Worm (Caenorhabditis elegans) whole organism, L1 larva: ENCODE data around the gene cyp-33D1.

Experiments
- C16A3.4 ChIP-seq: fragments of 150-350 bp; optimal IDR thresholded peaks from 2 replicates; lab custom pipeline; 2014; ENCODE audit warnings: missing biosample characterization, missing genetic modification characterization
- aha-1 ChIP-seq: fragments of 150-350 bp; optimal IDR thresholded peaks from 2 replicates; lab custom pipeline; 2014; ENCODE audit warnings: missing biosample characterization, missing genetic modification characterization
- ama-1 ChIP-seq: fragments of 150-350 bp; optimal IDR thresholded peaks from 2 replicates; lab custom pipeline; 2014
- blmp-1 ChIP-seq: fragments of 150-350 bp; optimal IDR thresholded peaks from 2 replicates; lab custom pipeline; 2014; ENCODE audit warnings: missing biosample characterization, missing genetic modification characterization
- ceh-63 ChIP-seq: fragments of 200-800 bp; sonication (Bioruptor generic); optimal IDR thresholded peaks from 2 replicates; lab custom pipeline; 2018; ENCODE audit warnings: mild to moderate bottlenecking, missing genetic modification characterization, missing compliant biosample characterization
- ces-1 ChIP-seq: fragments of 150-350 bp; optimal IDR thresholded peaks from 2 replicates; lab custom pipeline; 2014; ENCODE audit warnings: missing biosample characterization, missing genetic modification reagents, missing genetic modification characterization
- dsc-1 ChIP-seq: sonication (generic microtip); optimal IDR thresholded peaks from 2 replicates; lab custom pipeline; 2016; ENCODE audit warnings: mild to moderate bottlenecking, missing genetic modification characterization, missing compliant biosample characterization
- efl-3 ChIP-seq: fragments of 200-800 bp; sonication (Bioruptor generic); optimal IDR thresholded peaks from 2 replicates; lab custom pipeline; 2018; ENCODE audit warnings: mild to moderate bottlenecking, missing genetic modification characterization, missing compliant biosample characterization
- egl-27 ChIP-seq, 2 experiments: fragments of 150-350 bp in 1 of 2; sonication (generic microtip); optimal IDR thresholded peaks; 3 replicates each; lab custom pipeline; 2017 to 2018; ENCODE audit warnings: missing biosample characterization in 2 of 2, missing genetic modification characterization in 2 of 2, missing genetic modification reagents in 2 of 2
- elt-2 ChIP-seq: sonication (generic microtip); optimal IDR thresholded peaks from 2 replicates; lab custom pipeline; 2016; ENCODE audit warnings: missing genetic modification characterization, mild to moderate bottlenecking, inconsistent platforms, missing compliant biosample characterization, missing genetic modification reagents
- fkh-4 ChIP-seq: sonication (generic microtip); optimal IDR thresholded peaks from 2 replicates; lab custom pipeline; 2016; ENCODE audit warnings: missing compliant biosample characterization, missing genetic modification characterization, borderline replicate concordance
- fkh-8 ChIP-seq: sonication (generic microtip); optimal IDR thresholded peaks from 2 replicates; lab custom pipeline; 2016; ENCODE audit warnings: mild to moderate bottlenecking, missing genetic modification characterization, missing compliant biosample characterization
- fos-1 ChIP-seq: fragments of 150-350 bp; optimal IDR thresholded peaks from 2 replicates; lab custom pipeline; 2014; ENCODE audit warnings: missing biosample characterization, missing genetic modification characterization
- hlh-4 ChIP-seq: sonication (generic microtip); optimal IDR thresholded peaks from 2 replicates; lab custom pipeline; 2016; ENCODE audit warnings: mild to moderate bottlenecking, missing genetic modification characterization, missing compliant biosample characterization
- hpl-2 ChIP-seq: fragments of 150-350 bp; optimal IDR thresholded peaks from 2 replicates; lab custom pipeline; 2014; ENCODE audit warnings: missing biosample characterization, missing genetic modification reagents, missing genetic modification characterization
- jun-1 ChIP-seq: fragments of 150-350 bp; optimal IDR thresholded peaks from 2 replicates; lab custom pipeline; 2014; ENCODE audit warnings: missing biosample characterization, missing genetic modification reagents, missing genetic modification characterization
- lin-13 ChIP-seq: fragments of 150-350 bp; optimal IDR thresholded peaks from 2 replicates; lab custom pipeline; 2014; ENCODE audit warnings: missing biosample characterization, missing genetic modification reagents, missing genetic modification characterization
- lin-14 ChIP-seq: fragments of 200-800 bp; sonication (Bioruptor generic); optimal IDR thresholded peaks from 2 replicates; lab custom pipeline; 2018; ENCODE audit warnings: mild to moderate bottlenecking, missing genetic modification characterization, moderate library complexity, missing compliant biosample characterization
- lin-39 ChIP-seq: fragments of 150-350 bp; optimal IDR thresholded peaks from 2 replicates; lab custom pipeline; 2014; ENCODE audit warnings: missing biosample characterization, missing genetic modification reagents, missing genetic modification characterization
- mdl-1 ChIP-seq, 2 experiments: fragments of 150-350 bp; optimal IDR thresholded peaks; 2 replicates each; lab custom pipeline; 2014 to 2017; ENCODE audit warnings: missing biosample characterization in 2 of 2, missing genetic modification characterization in 2 of 2, inconsistent platforms in 1 of 2
- mef-2 ChIP-seq: fragments of 150-350 bp; optimal IDR thresholded peaks from 2 replicates; lab custom pipeline; 2014; ENCODE audit warnings: missing biosample characterization, missing genetic modification characterization
- nhr-19 ChIP-seq: fragments of 200-800 bp; sonication (Bioruptor generic); conservative IDR thresholded peaks from 2 replicates; pipeline ENCODE4 v1.3.6; 2022; ENCODE audit warnings: missing genetic modification characterization, missing compliant biosample characterization
- nhr-20 ChIP-seq: sonication (generic microtip); optimal IDR thresholded peaks from 2 replicates; lab custom pipeline; 2016; ENCODE audit warnings: mild to moderate bottlenecking, missing genetic modification characterization, missing compliant biosample characterization
- nhr-237 ChIP-seq: fragments of 150-350 bp; optimal IDR thresholded peaks from 2 replicates; lab custom pipeline; 2014; ENCODE audit warnings: missing biosample characterization, missing genetic modification characterization
- nhr-28 ChIP-seq: fragments of 150-350 bp; optimal IDR thresholded peaks from 2 replicates; lab custom pipeline; 2014; ENCODE audit warnings: missing biosample characterization, missing genetic modification characterization
- nhr-47 ChIP-seq: sonication (generic microtip); optimal IDR thresholded peaks from 2 replicates; lab custom pipeline; 2016; ENCODE audit warnings: mild to moderate bottlenecking, missing genetic modification characterization, moderate library complexity, missing compliant biosample characterization
- nhr-71 ChIP-seq: sonication (generic microtip); optimal IDR thresholded peaks from 2 replicates; lab custom pipeline; 2016; ENCODE audit warnings: mild to moderate bottlenecking, missing genetic modification characterization, moderate library complexity, missing compliant biosample characterization
- nhr-90 ChIP-seq: sonication (generic microtip); optimal IDR thresholded peaks from 2 replicates; lab custom pipeline; 2016; ENCODE audit warnings: mild to moderate bottlenecking, missing genetic modification characterization, missing compliant biosample characterization; ENCODE audit not compliant: poor library complexity
- pag-3 ChIP-seq: sonication (generic microtip); optimal IDR thresholded peaks from 2 replicates; lab custom pipeline; 2017; ENCODE audit warnings: missing genetic modification characterization, mild to moderate bottlenecking, missing compliant biosample characterization, antibody characterized with exemption, borderline replicate concordance; ENCODE audit not compliant: insufficient read depth
- pax-3 ChIP-seq: fragments of 200-800 bp; sonication (Bioruptor generic); optimal IDR thresholded peaks from 2 replicates; lab custom pipeline; 2018; ENCODE audit warnings: mild to moderate bottlenecking, missing genetic modification characterization, moderate library complexity, missing compliant biosample characterization
- pqm-1 ChIP-seq: sonication (generic microtip); optimal IDR thresholded peaks from 3 replicates; lab custom pipeline; 2017; ENCODE audit warnings: missing biosample characterization, missing genetic modification characterization
- skn-1 ChIP-seq: fragments of 150-350 bp; optimal IDR thresholded peaks from 2 replicates; lab custom pipeline; 2014; ENCODE audit warnings: missing biosample characterization, missing genetic modification characterization
- unc-30 ChIP-seq: sonication (generic microtip); optimal IDR thresholded peaks from 2 replicates; lab custom pipeline; 2017; ENCODE audit warnings: missing biosample characterization, missing genetic modification characterization
- unc-62 ChIP-seq: fragments of 150-350 bp; optimal IDR thresholded peaks from 2 replicates; lab custom pipeline; 2014; ENCODE audit warnings: missing biosample characterization, missing genetic modification reagents, missing genetic modification characterization
- xbp-1 ChIP-seq: sonication (generic microtip); optimal IDR thresholded peaks from 2 replicates; lab custom pipeline; 2016; ENCODE audit warnings: missing genetic modification characterization, missing compliant biosample characterization
- zag-1 ChIP-seq: fragments of 150-350 bp; optimal IDR thresholded peaks from 2 replicates; lab custom pipeline; 2014; ENCODE audit warnings: missing biosample characterization, missing genetic modification characterization
- ztf-4 ChIP-seq: fragments of 150-350 bp; optimal IDR thresholded peaks from 2 replicates; lab custom pipeline; 2014; ENCODE audit warnings: missing biosample characterization, missing genetic modification characterization

cyp-33D1 gene

DNA sequence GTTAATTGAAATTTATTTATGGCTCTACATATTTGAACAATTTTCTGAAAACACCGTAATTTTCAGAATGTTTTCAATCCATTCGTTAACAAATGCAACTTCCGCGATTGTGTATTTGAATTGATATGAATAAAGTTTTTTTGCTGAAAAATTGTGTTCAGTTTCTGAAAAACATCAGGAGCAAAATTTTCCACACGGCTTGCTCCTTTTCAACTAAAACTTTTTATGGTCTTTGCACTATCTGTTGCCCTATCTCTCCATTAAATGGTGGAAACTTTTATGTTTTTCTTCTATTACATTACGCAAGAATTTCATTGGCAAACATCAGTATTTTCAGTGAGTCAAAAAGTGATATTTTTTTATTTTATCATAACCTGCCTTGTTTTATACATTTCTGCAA is 26.9 kb downstream of the cyp-33D1 start, which contains the start of gene F10A3.4:
TSS of gene F10A3.4 (plus strand) at position 301 of the 400 bp plus-strand sequence.
- TF ChIP-seq lin-39 (tag; lab: Kevin White, UChicago) = no peak

ce11 chrV:16145009-16145408 is 30.6 kb downstream of the cyp-33D1 start:
- TF ChIP-seq unc-30 = no peak
- no peak for TF ChIP-seq fkh-4
- TF ChIP-seq elt-2 (tag; lab: Kevin White, UChicago) = no peak
- no peak for TF ChIP-seq blmp-1 (tag; lab: Kevin White, UChicago)
- no peak for TF ChIP-seq fos-1 (tag; lab: Kevin White, UChicago)
- no peak for TF ChIP-seq dsc-1
- TF ChIP-seq nhr-47 (tag; lab: Kevin White, UChicago) = no peak
- TF ChIP-seq fkh-8 (tag; lab: Kevin White, UChicago) = no peak
- no peak for TF ChIP-seq egl-27 (tag; optimal IDR thresholded peaks at IDR 0.05; lab: Kevin White, UChicago)
- TF ChIP-seq nhr-28 (tag; lab: Kevin White, UChicago) = no peak

DNA sequence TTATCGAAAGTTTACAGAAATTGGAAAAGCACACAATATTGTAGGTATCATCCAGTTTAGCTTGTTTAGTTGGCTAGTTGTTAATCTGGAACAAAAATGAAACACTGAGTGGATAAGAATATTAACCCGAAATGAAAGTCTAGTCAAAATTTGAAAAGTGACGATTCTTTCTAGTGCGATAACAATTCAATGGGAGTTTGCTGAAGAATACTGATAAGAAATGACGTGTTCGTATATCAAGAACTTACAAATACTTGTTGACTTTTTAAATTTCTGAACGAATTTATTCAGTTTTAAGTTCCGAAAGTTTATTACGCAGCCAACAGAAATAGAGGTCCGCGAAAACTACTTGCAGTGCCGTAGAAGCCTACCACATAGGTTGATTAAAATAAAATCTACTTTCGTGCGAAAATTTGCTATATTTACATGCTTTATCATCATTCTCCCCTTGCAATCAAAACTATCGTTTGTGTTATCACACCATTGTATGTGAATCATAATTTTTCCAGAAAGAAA is 32.5 kb downstream of the cyp-33D1 start, which contains the start of gene fbxa-88:
TSS of gene fbxa-88 (minus strand) at position 51 of the 516 bp plus-strand sequence.
- TF ChIP-seq mef-2 (no peak), ztf-4 (tag; lab: Kevin White, UChicago) (no peak), ama-1 (no peak), elt-2 (tag; lab: Kevin White, UChicago) (peak; percentile 80), mdl-1 (tag; optimal IDR thresholded peaks at IDR 0.05; lab: Kevin White, UChicago) (no peak), zag-1 (tag; lab: Kevin White, UChicago) (no peak), lin-13 (no peak), nhr-47 (tag; lab: Kevin White, UChicago) (no peak), nhr-19 (GFP tag; lab: Robert Waterston, UW) (no peak), xbp-1 (tag; lab: Kevin White, UChicago) (no peak), ces-1 (GFP tag; lab: Kevin White, UChicago) (no peak), efl-3 (GFP tag; lab: Kevin White, UChicago) (no peak), nhr-71 (tag; lab: Kevin White, UChicago) (no peak), unc-30 (no peak), nhr-90 (tag; lab: Kevin White, UChicago) (no peak), C16A3.4 (tag; lab: Kevin White, UChicago) (no peak), pqm-1 (tag; lab: Kevin White, UChicago) (peak; percentile 47), nhr-20 (tag; lab: Kevin White, UChicago) (peak; percentile 12), ceh-63 (GFP tag; lab: Kevin White, UChicago) (no peak), lin-14 (no peak)

- TF ChIP-seq nhr-237 (tag; lab: Kevin White, UChicago) (no peak), hpl-2 (no peak), pag-3 (tag; lab: Kevin White, UChicago) (no peak), skn-1 (tag; lab: Kevin White, UChicago) (no peak), zag-1 (tag; lab: Kevin White, UChicago) (no peak), nhr-28 (tag; lab: Kevin White, UChicago) (no peak), unc-62 (GFP tag; lab: Kevin White, UChicago) (no peak)
These were observed 33.3 kb downstream of the cyp-33D1 start, which contains the start of gene fbxa-18 for ce11 chrV:16142371-16142770. Gene fbxa-18 (plus strand): TSS chrV:16142671.

DNA sequence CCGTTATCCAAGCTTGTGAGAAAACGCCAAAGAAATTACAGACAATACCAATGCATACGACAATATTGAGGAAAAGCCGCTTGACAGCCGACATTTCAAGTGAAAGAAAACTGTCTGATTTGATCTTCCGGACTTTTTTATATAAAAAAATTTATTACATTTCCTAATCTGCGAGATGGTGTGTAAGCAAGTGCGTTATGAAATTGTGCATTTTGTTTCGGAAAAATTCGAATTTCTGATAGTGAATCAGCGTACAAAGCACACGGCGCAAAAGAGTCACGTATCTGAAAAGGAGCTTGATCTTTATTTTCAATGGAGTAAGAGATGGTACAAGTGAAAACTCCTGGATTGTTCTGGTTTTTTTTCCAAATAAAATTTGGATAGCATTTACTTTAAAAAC is 34.6 kb downstream of the cyp-33D1 start, which contains the start of gene clc-32:
TSS of gene clc-32 (minus strand) at position 101 of the 400 bp plus-strand sequence.
- TF ChIP-seq hlh-4 (no peak), ama-1 (no peak), lin-14 (no peak), hpl-2 (no peak), fkh-8 (tag; lab: Kevin White, UChicago) (no peak), jun-1 (tag; lab: Kevin White, UChicago) (no peak), aha-1 (tag; lab: Kevin White, UChicago) (no peak), pax-3 (tag; lab: Kevin White, UChicago) (no peak), blmp-1 (tag; lab: Kevin White, UChicago) (no peak)
